Fruit fly (Drosophila melanogaster) whole organism, wandering third instar larva: ENCODE data around the gene CG3108.

Experiments
- Dfd ChIP-seq: fragments of >200 bp; optimal IDR thresholded peaks from 2 replicates; lab custom pipeline; 2017; ENCODE audit warnings: missing biosample characterization, missing genetic modification characterization
- Jra ChIP-seq: sonication (Bioruptor generic); optimal IDR thresholded peaks from 2 replicates; lab custom pipeline; 2016; ENCODE audit warnings: missing biosample characterization, missing genetic modification characterization
- OdsH ChIP-seq: fragments of 200-800 bp; sonication (Bioruptor generic); optimal IDR thresholded peaks from 2 replicates; lab custom pipeline; 2016; ENCODE audit warnings: missing biosample characterization, mild to moderate bottlenecking, missing genetic modification characterization
- dsf ChIP-seq: sonication (Bioruptor generic); optimal IDR thresholded peaks from 2 replicates; lab custom pipeline; 2016; ENCODE audit warnings: missing biosample characterization, missing genetic modification characterization, borderline replicate concordance
- h ChIP-seq: fragments of 200-800 bp; sonication (Bioruptor generic); optimal IDR thresholded peaks from 3 replicates; lab custom pipeline; 2016; ENCODE audit warnings: missing biosample characterization, mild to moderate bottlenecking, missing genetic modification characterization
- lola ChIP-seq: fragments of >200 bp; optimal IDR thresholded peaks from 2 replicates; lab custom pipeline; 2017; ENCODE audit warnings: missing biosample characterization, missing genetic modification characterization
- usp ChIP-seq: fragments of >200 bp; optimal IDR thresholded peaks from 2 replicates; lab custom pipeline; 2017; ENCODE audit warnings: missing biosample characterization, missing genetic modification characterization

dm6 chrX:5754837-5755828, 26.3 kb downstream of the CG3108 start, which contains the start of the genes lin-52 and CG15771:
- TF ChIP-seq lola (GFP tag; lab: Kevin White, UChicago) (no peak), Dfd (GFP tag; lab: Kevin White, UChicago) (no peak), h (GFP tag; lab: Kevin White, UChicago) (peak; percentile 99), Jra (peak; percentile 81), usp (GFP tag; lab: Kevin White, UChicago) (no peak), dsf (peak; percentile 37), OdsH (peak; percentile 93)
